Worm (Caenorhabditis elegans) whole organism, L1 larva: ENCODE results near the gene F47D12.9.

Experiments used
- blmp-1 ChIP-seq: fragments of 150-350 bp; optimal IDR thresholded peaks from 2 replicates; lab custom pipeline; 2014; ENCODE audit warnings: missing biosample characterization, missing genetic modification characterization
- fkh-10 ChIP-seq: sonication (generic microtip); optimal IDR thresholded peaks from 2 replicates; lab custom pipeline; 2017; ENCODE audit warnings: missing biosample characterization, missing genetic modification reagents, missing genetic modification characterization
- hpl-2 ChIP-seq: fragments of 150-350 bp; optimal IDR thresholded peaks from 2 replicates; lab custom pipeline; 2014; ENCODE audit warnings: missing biosample characterization, missing genetic modification reagents, missing genetic modification characterization
- snpc-4 ChIP-seq: fragments of 150-350 bp; optimal IDR thresholded peaks from 2 replicates; lab custom pipeline; 2014; ENCODE audit warnings: missing biosample characterization, missing genetic modification characterization

DNA sequence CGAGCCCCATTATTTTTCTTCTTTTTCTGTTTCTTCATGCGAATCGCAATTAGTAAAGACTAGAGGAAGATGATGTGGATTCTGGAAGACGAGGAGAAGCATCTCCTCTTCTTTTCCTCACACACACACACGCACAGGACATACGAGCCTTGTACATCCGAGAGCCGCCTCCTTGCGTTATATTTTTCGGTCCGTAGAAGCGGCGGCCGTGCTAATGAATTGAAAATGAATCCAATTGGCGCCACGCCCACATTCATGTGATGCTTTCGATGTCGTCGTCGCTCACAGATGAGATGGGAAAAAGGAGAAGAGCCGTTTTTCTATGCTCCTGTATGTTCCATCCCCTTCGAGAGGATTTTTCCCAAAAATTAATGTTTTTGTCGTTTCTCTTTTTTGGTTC lies 48.3 kb upstream of the F47D12.9 start:
- TF ChIP-seq blmp-1 (tag; lab: Kevin White, UChicago): no peak
- no peak for TF ChIP-seq fkh-10 (GFP tag; lab: Kevin White, UChicago)
- no peak for TF ChIP-seq hpl-2 (GFP tag; lab: Kevin White, UChicago)
- TF ChIP-seq snpc-4 (tag; lab: Kevin White, UChicago): no peak
